Worm (Caenorhabditis elegans) whole organism, L2 larva: ENCODE measurements around the gene smg-3.

Experiments
- F13H6.1 ChIP-seq: sonication (generic microtip); optimal IDR thresholded peaks from 2 replicates; lab custom pipeline; 2016; ENCODE audit warnings: missing genetic modification characterization, missing compliant biosample characterization
- R02D3.7 ChIP-seq: fragments of 150-350 bp; optimal IDR thresholded peaks from 2 replicates; lab custom pipeline; 2014; ENCODE audit warnings: missing biosample characterization, missing genetic modification characterization
- Y55F3AM.14 ChIP-seq: fragments of 200-800 bp; sonication (Bioruptor generic); optimal IDR thresholded peaks from 2 replicates; lab custom pipeline; 2018; ENCODE audit warnings: mild to moderate bottlenecking, missing genetic modification characterization, missing compliant biosample characterization
- ZK546.5 ChIP-seq: sonication (generic microtip); optimal IDR thresholded peaks from 2 replicates; lab custom pipeline; 2017; ENCODE audit warnings: missing biosample characterization, missing genetic modification characterization
- alr-1 ChIP-seq: fragments of 150-350 bp; optimal IDR thresholded peaks from 2 replicates; lab custom pipeline; 2014; ENCODE audit warnings: missing biosample characterization, missing genetic modification characterization
- aly-2 ChIP-seq: fragments of 150-350 bp; optimal IDR thresholded peaks from 2 replicates; lab custom pipeline; 2014; ENCODE audit warnings: missing biosample characterization, missing genetic modification characterization
- ama-1 ChIP-seq: fragments of 150-350 bp; optimal IDR thresholded peaks from 2 replicates; lab custom pipeline; 2018; ENCODE audit warnings: inconsistent platforms
- blmp-1 ChIP-seq: sonication (generic microtip); optimal IDR thresholded peaks from 2 replicates; lab custom pipeline; 2017; ENCODE audit warnings: missing genetic modification characterization, mild to moderate bottlenecking, missing compliant biosample characterization, antibody characterized with exemption, moderate library complexity; ENCODE audit not compliant: insufficient read depth
- ceh-16 ChIP-seq: fragments of 150-350 bp; optimal IDR thresholded peaks from 2 replicates; lab custom pipeline; 2014; ENCODE audit warnings: missing biosample characterization, missing genetic modification characterization
- ceh-82 ChIP-seq: fragments of 150-350 bp; optimal IDR thresholded peaks from 2 replicates; lab custom pipeline; 2014; ENCODE audit warnings: missing biosample characterization, missing genetic modification characterization
- crh-2 ChIP-seq: sonication (generic microtip); optimal IDR thresholded peaks from 2 replicates; lab custom pipeline; 2017; ENCODE audit warnings: missing biosample characterization, missing genetic modification characterization
- egl-27 ChIP-seq: sonication (generic microtip); optimal IDR thresholded peaks from 3 replicates; lab custom pipeline; 2017; ENCODE audit warnings: missing biosample characterization, missing genetic modification reagents, missing genetic modification characterization
- elt-1 ChIP-seq: fragments of 150-350 bp; optimal IDR thresholded peaks from 2 replicates; lab custom pipeline; 2014; ENCODE audit warnings: missing biosample characterization, missing genetic modification characterization
- elt-3 ChIP-seq: sonication (generic microtip); optimal IDR thresholded peaks from 2 replicates; lab custom pipeline; 2017; ENCODE audit warnings: missing biosample characterization, missing genetic modification characterization
- fos-1 ChIP-seq: fragments of 150-350 bp; optimal IDR thresholded peaks from 2 replicates; lab custom pipeline; 2014; ENCODE audit warnings: missing biosample characterization, missing genetic modification characterization
- gmeb-1 ChIP-seq: fragments of 150-350 bp; optimal IDR thresholded peaks from 2 replicates; lab custom pipeline; 2014; ENCODE audit warnings: missing biosample characterization, missing genetic modification characterization
- lin-11 ChIP-seq: fragments of 150-350 bp; sonication (generic microtip); optimal IDR thresholded peaks from 2 replicates; lab custom pipeline; 2014; ENCODE audit warnings: missing biosample characterization, missing genetic modification characterization, inconsistent platforms, mixed read lengths
- lin-39 ChIP-seq: fragments of 150-350 bp; optimal IDR thresholded peaks from 2 replicates; lab custom pipeline; 2014; ENCODE audit warnings: missing biosample characterization, missing genetic modification reagents, missing genetic modification characterization
- lsy-2 ChIP-seq, 2 experiments: fragments of 150-350 bp in 1 of 2; sonication (generic microtip) in 1 of 2; optimal IDR thresholded peaks; 2 replicates each; lab custom pipeline; 2014 to 2017; ENCODE audit warnings: missing biosample characterization in 2 of 2, missing genetic modification characterization in 2 of 2
- mab-5 ChIP-seq: fragments of 150-350 bp; optimal IDR thresholded peaks from 2 replicates; lab custom pipeline; 2014; ENCODE audit warnings: missing biosample characterization, missing genetic modification characterization
- mbf-1 ChIP-seq: sonication (generic microtip); optimal IDR thresholded peaks from 2 replicates; lab custom pipeline; 2017; ENCODE audit warnings: missing biosample characterization, missing genetic modification characterization
- nhr-10 ChIP-seq: sonication (generic microtip); optimal IDR thresholded peaks from 2 replicates; lab custom pipeline; 2017; ENCODE audit warnings: missing biosample characterization, missing genetic modification characterization
- nhr-21 ChIP-seq: fragments of 150-350 bp; optimal IDR thresholded peaks from 2 replicates; lab custom pipeline; 2014; ENCODE audit warnings: missing biosample characterization, missing genetic modification characterization
- nhr-23 ChIP-seq: fragments of 150-350 bp; optimal IDR thresholded peaks from 2 replicates; lab custom pipeline; 2014; ENCODE audit warnings: missing biosample characterization, missing genetic modification reagents, missing genetic modification characterization
- nhr-237 ChIP-seq: fragments of 150-350 bp; optimal IDR thresholded peaks from 2 replicates; lab custom pipeline; 2014; ENCODE audit warnings: missing biosample characterization, missing genetic modification characterization
- nhr-25 ChIP-seq: fragments of 150-350 bp; sonication (generic microtip); optimal IDR thresholded peaks from 3 replicates; lab custom pipeline; 2014; ENCODE audit warnings: missing biosample characterization, missing genetic modification characterization
- nhr-6 ChIP-seq: fragments of 150-350 bp; optimal IDR thresholded peaks from 2 replicates; lab custom pipeline; 2014; ENCODE audit warnings: missing biosample characterization, missing genetic modification characterization
- nhr-77 ChIP-seq: fragments of 150-350 bp; optimal IDR thresholded peaks from 2 replicates; lab custom pipeline; 2014; ENCODE audit warnings: missing biosample characterization, missing genetic modification characterization
- peb-1 ChIP-seq: fragments of 150-350 bp; optimal IDR thresholded peaks from 2 replicates; lab custom pipeline; 2014; ENCODE audit warnings: missing biosample characterization, missing genetic modification characterization
- sem-4 ChIP-seq: fragments of 150-350 bp; optimal IDR thresholded peaks from 2 replicates; lab custom pipeline; 2014; ENCODE audit warnings: missing biosample characterization, missing genetic modification reagents, missing genetic modification characterization
- skn-1 ChIP-seq: sonication (generic microtip); optimal IDR thresholded peaks from 2 replicates; lab custom pipeline; 2017; ENCODE audit warnings: missing biosample characterization, missing genetic modification characterization
- sma-9 ChIP-seq, 2 experiments: fragments of 150-350 bp in 1 of 2; sonication (generic microtip) in 1 of 2; optimal IDR thresholded peaks; 2 replicates each; lab custom pipeline; 2014 to 2016; ENCODE audit warnings: missing genetic modification characterization in 2 of 2, mild to moderate bottlenecking in 1 of 2, missing biosample characterization in 1 of 2, missing compliant biosample characterization in 1 of 2, missing genetic modification reagents in 1 of 2, moderate library complexity in 1 of 2
- unc-39 ChIP-seq: fragments of 150-350 bp; optimal IDR thresholded peaks from 2 replicates; lab custom pipeline; 2014; ENCODE audit warnings: missing biosample characterization, missing genetic modification characterization
- unc-55 ChIP-seq: fragments of 150-350 bp; sonication (generic microtip); optimal IDR thresholded peaks from 3 replicates; lab custom pipeline; 2014; ENCODE audit warnings: missing biosample characterization, missing genetic modification reagents, missing genetic modification characterization
- ztf-11 ChIP-seq: sonication (generic microtip); optimal IDR thresholded peaks from 2 replicates; lab custom pipeline; 2017; ENCODE audit warnings: missing biosample characterization, missing genetic modification characterization
- ztf-4 ChIP-seq: fragments of 150-350 bp; optimal IDR thresholded peaks from 2 replicates; lab custom pipeline; 2014; ENCODE audit warnings: missing biosample characterization, missing genetic modification characterization

Gene smg-3

DNA sequence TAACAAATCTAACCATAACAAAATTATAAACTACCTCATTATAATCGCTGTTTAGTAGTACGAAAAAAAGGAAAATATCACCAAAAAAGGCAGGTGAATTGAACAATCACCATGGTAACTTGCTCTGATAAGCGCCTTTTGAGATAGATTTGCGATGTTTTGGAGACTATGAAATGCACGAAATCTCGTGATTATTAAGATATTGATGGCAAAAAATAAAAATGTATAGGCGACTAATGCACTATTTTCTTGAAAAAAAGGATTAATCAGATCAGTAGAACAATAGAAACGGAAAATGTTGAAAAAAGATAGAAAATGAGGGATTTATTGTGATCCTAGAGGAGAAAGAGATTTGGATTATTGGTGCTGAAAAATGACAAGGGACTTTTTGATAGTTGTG is 15.7 kb upstream of the smg-3 start:
- no peak for TF ChIP-seq alr-1
- no peak for TF ChIP-seq mab-5 (tag; lab: Kevin White, UChicago)
- TF ChIP-seq nhr-21 (tag; lab: Kevin White, UChicago): no peak
- no peak for TF ChIP-seq ztf-4
- TF ChIP-seq mbf-1 (tag; lab: Kevin White, UChicago): no peak
- TF ChIP-seq lin-39: no peak
- no peak for TF ChIP-seq Y55F3AM.14
- no peak for TF ChIP-seq lsy-2 (tag; optimal IDR thresholded peaks at IDR 0.05; lab: Kevin White, UChicago)
- TF ChIP-seq ztf-11 (tag; lab: Kevin White, UChicago): no peak
- no peak for TF ChIP-seq gmeb-1 (tag; lab: Kevin White, UChicago)
- no peak for TF ChIP-seq unc-55 (GFP tag; lab: Kevin White, UChicago)
- TF ChIP-seq skn-1 (tag; lab: Kevin White, UChicago): no peak
- TF ChIP-seq nhr-6 (tag; lab: Kevin White, UChicago): no peak
- TF ChIP-seq R02D3.7 (tag; lab: Kevin White, UChicago): no peak
- no peak for TF ChIP-seq ZK546.5 (tag; lab: Kevin White, UChicago)
- no peak for TF ChIP-seq ceh-82 (tag; lab: Kevin White, UChicago)

DNA sequence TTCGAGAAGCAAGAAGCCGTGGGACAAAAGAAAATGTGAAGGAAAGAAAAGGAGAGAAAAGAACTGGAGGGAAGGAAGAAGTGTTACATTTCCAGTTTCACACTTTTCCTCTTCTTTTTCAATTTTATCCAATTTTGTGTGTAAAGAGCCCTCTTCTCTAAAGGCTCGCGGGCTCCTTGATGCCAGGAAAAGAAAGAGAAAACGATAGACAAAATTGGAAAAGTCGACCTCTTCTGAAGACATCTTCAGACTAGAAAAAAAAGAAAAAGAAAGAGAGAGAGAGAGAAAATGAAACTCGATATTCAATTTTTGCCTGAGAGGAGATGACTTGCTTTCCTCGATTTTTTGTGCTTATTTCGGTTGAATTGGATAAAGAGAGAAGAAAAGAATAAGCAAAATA is 12.1 kb upstream of the smg-3 start:
- TF ChIP-seq F13H6.1 (tag; lab: Kevin White, UChicago): no peak
- TF ChIP-seq nhr-25 (tag; lab: Kevin White, UChicago): no peak
- no peak for TF ChIP-seq ceh-16
- TF ChIP-seq nhr-77 (tag; lab: Kevin White, UChicago): no peak
- no peak for TF ChIP-seq peb-1 (tag; lab: Kevin White, UChicago)
- no peak for TF ChIP-seq nhr-6 (tag; lab: Kevin White, UChicago)
- no peak for TF ChIP-seq unc-55 (GFP tag; lab: Kevin White, UChicago)
- TF ChIP-seq mab-5 (tag; lab: Kevin White, UChicago): no peak
- no peak for TF ChIP-seq sem-4
- TF ChIP-seq nhr-23 (tag; lab: Kevin White, UChicago): no peak
- no peak for TF ChIP-seq lin-11 (tag; lab: Kevin White, UChicago)

DNA sequence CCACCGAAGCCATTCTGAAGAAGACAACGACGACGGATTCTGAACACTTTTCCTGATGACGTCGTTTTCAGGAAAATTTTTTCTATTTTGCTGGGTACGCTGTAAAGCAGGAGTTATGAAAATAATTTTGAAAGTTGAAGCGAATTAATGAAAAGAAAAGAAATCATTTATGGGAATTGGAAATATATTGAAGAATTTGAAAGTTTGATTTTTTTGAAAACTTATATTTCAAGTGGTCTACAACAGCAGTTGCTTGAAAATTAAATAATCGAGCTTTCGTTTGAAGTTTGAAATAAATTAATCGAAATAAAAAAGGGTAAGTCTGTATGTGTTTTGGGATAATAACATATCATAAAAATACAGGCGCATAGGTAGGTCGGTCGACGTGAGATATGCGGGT is 11.1 kb upstream of the smg-3 start, which contains the start of gene shl-1:
Gene shl-1, minus strand, starts transcription at position 101 of the 400 bp plus-strand sequence.
- TF ChIP-seq egl-27 (tag; lab: Kevin White, UChicago) (no peak), aly-2 (tag; lab: Kevin White, UChicago) (no peak), fos-1 (tag; lab: Kevin White, UChicago) (no peak), R02D3.7 (tag; lab: Kevin White, UChicago) (no peak)

DNA sequence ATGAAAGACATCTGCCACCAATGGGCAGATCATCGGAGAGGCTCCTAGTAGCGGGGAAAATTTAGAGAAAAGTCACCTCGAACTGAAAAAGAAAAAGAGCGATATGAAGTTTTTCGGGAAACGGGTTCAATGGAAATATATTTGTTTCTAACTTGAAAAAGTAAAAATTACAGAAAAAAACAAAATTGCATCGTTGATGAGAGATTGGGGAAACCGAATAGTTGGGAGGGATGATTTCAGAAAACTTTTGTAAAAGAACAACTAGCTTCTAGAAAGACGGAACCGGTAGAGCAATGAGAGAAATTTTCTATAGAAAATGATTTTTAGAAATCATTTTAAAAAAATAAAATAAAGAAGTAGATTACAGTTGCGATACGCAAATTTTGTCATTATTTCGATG is 5.5 kb upstream of the smg-3 start:
- no peak for TF ChIP-seq nhr-21 (tag; lab: Kevin White, UChicago)
- TF ChIP-seq alr-1: no peak
- TF ChIP-seq ZK546.5 (tag; lab: Kevin White, UChicago): no peak
- TF ChIP-seq blmp-1 (tag; lab: Kevin White, UChicago): no peak
- TF ChIP-seq sma-9 (GFP tag; optimal IDR thresholded peaks at IDR 0.05; lab: Kevin White, UChicago): no peak
- TF ChIP-seq sma-9 (tag; optimal IDR thresholded peaks at IDR 0.05; lab: Kevin White, UChicago): no peak
- no peak for TF ChIP-seq sem-4
- no peak for TF ChIP-seq elt-3
- TF ChIP-seq ztf-4: no peak
- TF ChIP-seq elt-1 (tag; lab: Kevin White, UChicago): no peak
- no peak for TF ChIP-seq unc-39 (tag; lab: Kevin White, UChicago)
- no peak for TF ChIP-seq nhr-237 (tag; lab: Kevin White, UChicago)
- TF ChIP-seq ama-1: no peak
- no peak for TF ChIP-seq nhr-10 (tag; lab: Kevin White, UChicago)
- no peak for TF ChIP-seq mbf-1 (tag; lab: Kevin White, UChicago)
- TF ChIP-seq nhr-6 (tag; lab: Kevin White, UChicago): no peak
- TF ChIP-seq nhr-25 (tag; lab: Kevin White, UChicago): no peak
- TF ChIP-seq crh-2: no peak
- no peak for TF ChIP-seq nhr-23 (tag; lab: Kevin White, UChicago)
- TF ChIP-seq R02D3.7 (tag; lab: Kevin White, UChicago): no peak
- no peak for TF ChIP-seq peb-1 (tag; lab: Kevin White, UChicago)
